Worm (Caenorhabditis elegans) whole organism, L4 larva: Measurements from ENCODE around the gene Y48D7A.1.

Experiments
- F10B5.3 ChIP-seq: sonication (generic microtip); optimal IDR thresholded peaks from 2 replicates; lab custom pipeline; 2016; ENCODE audit warnings: mild to moderate bottlenecking, missing genetic modification characterization, missing compliant biosample characterization
- F44E2.7 ChIP-seq: fragments of 200-800 bp; sonication (Bioruptor generic); IDR thresholded peaks from 2 replicates; pipeline ENCODE4 v2.1.2; 2022; ENCODE audit warnings: missing genetic modification characterization, missing compliant biosample characterization
- aha-1 ChIP-seq: fragments of 150-350 bp; peaks from one replicate; lab custom pipeline; 2014; ENCODE audit warnings: missing biosample characterization, missing genetic modification characterization
- ama-1 ChIP-seq: fragments of 150-350 bp; optimal IDR thresholded peaks from 2 replicates; lab custom pipeline; 2014; ENCODE audit warnings: inconsistent platforms, mixed read lengths
- attf-4 ChIP-seq: sonication (generic microtip); optimal IDR thresholded peaks from 3 replicates; lab custom pipeline; 2017; ENCODE audit warnings: missing biosample characterization, missing genetic modification characterization
- ceh-44 ChIP-seq: fragments of 200-800 bp; sonication (Bioruptor generic); IDR thresholded peaks from 2 replicates; pipeline ENCODE4 v1.3.6; 2022; ENCODE audit warnings: missing genetic modification reagents, missing genetic modification characterization, missing compliant biosample characterization
- ceh-82 ChIP-seq: sonication (generic microtip); optimal IDR thresholded peaks from 2 replicates; lab custom pipeline; 2017; ENCODE audit warnings: missing biosample characterization, missing genetic modification characterization
- ces-1 ChIP-seq: fragments of 150-350 bp; sonication (generic microtip); optimal IDR thresholded peaks from 4 replicates; lab custom pipeline; 2014; ENCODE audit warnings: missing biosample characterization, missing genetic modification reagents, missing genetic modification characterization
- ctbp-1 ChIP-seq: fragments of 200-800 bp; sonication (Bioruptor generic); IDR thresholded peaks from 2 replicates; pipeline ENCODE4 v1.3.6; 2022; ENCODE audit warnings: missing genetic modification reagents, missing genetic modification characterization, missing compliant biosample characterization
- daf-12 ChIP-seq: fragments of 150-350 bp; optimal IDR thresholded peaks from 2 replicates; lab custom pipeline; 2014; ENCODE audit warnings: missing biosample characterization, missing genetic modification reagents, missing genetic modification characterization
- daf-8 ChIP-seq: fragments of 200-800 bp; sonication (Bioruptor generic); IDR thresholded peaks from 2 replicates; pipeline ENCODE4 v1.3.6; 2022; ENCODE audit warnings: missing genetic modification characterization, missing compliant biosample characterization
- dmd-6 ChIP-seq: fragments of 200-800 bp; sonication (Bioruptor generic); IDR thresholded peaks from 2 replicates; pipeline ENCODE4 v1.3.6; 2022; ENCODE audit warnings: missing genetic modification reagents, missing genetic modification characterization, missing compliant biosample characterization
- duxl-1 ChIP-seq: sonication (generic microtip); optimal IDR thresholded peaks from 2 replicates; lab custom pipeline; 2016; ENCODE audit warnings: mild to moderate bottlenecking, missing genetic modification characterization, moderate library complexity, missing compliant biosample characterization; ENCODE audit not compliant: poor library complexity
- fkh-10 ChIP-seq: fragments of 150-350 bp; optimal IDR thresholded peaks from 2 replicates; lab custom pipeline; 2014; ENCODE audit warnings: missing biosample characterization, missing genetic modification reagents, missing genetic modification characterization
- hlh-11 ChIP-seq: fragments of 200-800 bp; sonication (Bioruptor generic); optimal IDR thresholded peaks from 2 replicates; lab custom pipeline; 2018; ENCODE audit warnings: mild to moderate bottlenecking, missing genetic modification characterization, missing compliant biosample characterization
- hlh-30 ChIP-seq: sonication (generic microtip); optimal IDR thresholded peaks from 2 replicates; lab custom pipeline; 2017; ENCODE audit warnings: antibody characterized with exemption, mild to moderate bottlenecking, missing genetic modification characterization, missing compliant biosample characterization; ENCODE audit not compliant: insufficient read depth
- hmg-1.1 ChIP-seq: fragments of 200-800 bp; sonication (Bioruptor generic); IDR thresholded peaks from 2 replicates; pipeline ENCODE4 v1.3.6; 2022; ENCODE audit warnings: missing genetic modification reagents, missing genetic modification characterization, missing compliant biosample characterization
- lin-1 ChIP-seq: fragments of 200-800 bp; sonication (Bioruptor generic); IDR thresholded peaks from 2 replicates; pipeline ENCODE4 v1.3.6; 2022; ENCODE audit warnings: missing genetic modification reagents, missing genetic modification characterization, missing compliant biosample characterization
- lsy-2 ChIP-seq, 2 experiments: fragments of 150-350 bp in 1 of 2; sonication (generic microtip) in 1 of 2; optimal IDR thresholded peaks; 2 replicates each; lab custom pipeline; 2014 to 2017; ENCODE audit warnings: missing biosample characterization in 2 of 2, missing genetic modification characterization in 2 of 2
- mdl-1 ChIP-seq, 2 experiments: fragments of 150-350 bp in 1 of 2; sonication (generic microtip) in 1 of 2; optimal IDR thresholded peaks; 2 replicates each; lab custom pipeline; 2014 to 2017; ENCODE audit warnings: missing biosample characterization in 2 of 2, missing genetic modification characterization in 2 of 2
- mxl-3 ChIP-seq: fragments of 200-800 bp; sonication (Bioruptor generic); optimal IDR thresholded peaks from 2 replicates; lab custom pipeline; 2018; ENCODE audit warnings: mild to moderate bottlenecking, missing genetic modification characterization, missing compliant biosample characterization
- nhr-111 ChIP-seq: fragments of 200-800 bp; sonication (Bioruptor generic); optimal IDR thresholded peaks from 2 replicates; lab custom pipeline; 2018; ENCODE audit warnings: mild to moderate bottlenecking, missing genetic modification characterization, missing compliant biosample characterization
- nhr-25 ChIP-seq: sonication (generic microtip); optimal IDR thresholded peaks from 2 replicates; lab custom pipeline; 2017; ENCODE audit warnings: missing genetic modification characterization, mild to moderate bottlenecking, missing compliant biosample characterization, antibody characterized with exemption, moderate library complexity, borderline replicate concordance; ENCODE audit not compliant: insufficient read depth
- nhr-28 ChIP-seq: fragments of 150-350 bp; optimal IDR thresholded peaks from 2 replicates; lab custom pipeline; 2014; ENCODE audit warnings: missing biosample characterization, missing genetic modification characterization
- nhr-42 ChIP-seq: fragments of 200-800 bp; sonication (Bioruptor generic); IDR thresholded peaks from 2 replicates; pipeline ENCODE4 v1.3.6; 2022; ENCODE audit warnings: missing genetic modification characterization, missing compliant biosample characterization
- nhr-76 ChIP-seq: fragments of 150-350 bp; optimal IDR thresholded peaks from 2 replicates; lab custom pipeline; 2014; ENCODE audit warnings: missing biosample characterization, missing genetic modification characterization
- nhr-77 ChIP-seq: fragments of 150-350 bp; optimal IDR thresholded peaks from 2 replicates; lab custom pipeline; 2014; ENCODE audit warnings: missing biosample characterization, missing genetic modification characterization
- pha-4 ChIP-seq, 2 experiments: fragments of 150-350 bp in 1 of 2; fragments of 200-800 bp in 1 of 2; sonication (Bioruptor generic) in 1 of 2; IDR thresholded peaks in 1 of 2; optimal IDR thresholded peaks in 1 of 2; 2 replicates each; pipeline versions ENCODE4 v1.3.6 to Lab custom; 2014 to 2022; ENCODE audit warnings: missing genetic modification characterization in 2 of 2, missing genetic modification reagents in 2 of 2, missing biosample characterization in 1 of 2, missing compliant biosample characterization in 1 of 2
- php-3 ChIP-seq: fragments of 200-800 bp; sonication (Bioruptor generic); IDR thresholded peaks from 2 replicates; pipeline ENCODE4 v1.3.6; 2022; ENCODE audit warnings: missing genetic modification reagents, missing genetic modification characterization, missing compliant biosample characterization
- pqm-1 ChIP-seq: sonication (generic microtip); optimal IDR thresholded peaks from 2 replicates; lab custom pipeline; 2017; ENCODE audit warnings: missing biosample characterization, missing genetic modification characterization
- sdz-12 ChIP-seq: fragments of 200-800 bp; sonication (Bioruptor generic); optimal IDR thresholded peaks from 2 replicates; lab custom pipeline; 2018; ENCODE audit warnings: mild to moderate bottlenecking, missing genetic modification characterization, missing compliant biosample characterization
- set-16 ChIP-seq: fragments of 200-800 bp; sonication (Bioruptor generic); IDR thresholded peaks from 2 replicates; pipeline ENCODE4 v1.3.6; 2022; ENCODE audit warnings: missing genetic modification reagents, missing genetic modification characterization, missing compliant biosample characterization
- snpc-1.2 ChIP-seq: fragments of 200-800 bp; sonication (Bioruptor generic); IDR thresholded peaks from 2 replicates; pipeline ENCODE4 v1.3.6; 2022; ENCODE audit warnings: missing genetic modification reagents, missing genetic modification characterization, missing compliant biosample characterization
- spr-1 ChIP-seq: sonication (generic microtip); optimal IDR thresholded peaks from 2 replicates; lab custom pipeline; 2016; ENCODE audit warnings: mild to moderate bottlenecking, missing genetic modification characterization, missing compliant biosample characterization
- tra-1 ChIP-seq: fragments of 200-800 bp; sonication (Bioruptor generic); IDR thresholded peaks from 2 replicates; pipeline ENCODE4 v1.3.6; 2022; ENCODE audit warnings: missing genetic modification reagents, missing genetic modification characterization, missing compliant biosample characterization
- unc-62 ChIP-seq, 3 experiments: fragments of 150-350 bp in 1 of 3; sonication (generic microtip); optimal IDR thresholded peaks in 2 of 3; peaks in 1 of 3; 1 replicate in 1 of 3; 2 replicates in 2 of 3; lab custom pipeline; 2014 to 2017; ENCODE audit warnings: missing biosample characterization in 3 of 3, missing genetic modification characterization in 3 of 3, missing genetic modification reagents in 3 of 3, missing genotype in 1 of 3
- zag-1 ChIP-seq: fragments of 150-350 bp; optimal IDR thresholded peaks from 2 replicates; lab custom pipeline; 2014; ENCODE audit warnings: missing biosample characterization, missing genetic modification characterization
- zfp-2 ChIP-seq: sonication (generic microtip); optimal IDR thresholded peaks from 2 replicates; lab custom pipeline; 2016; ENCODE audit warnings: mild to moderate bottlenecking, missing genetic modification characterization, missing compliant biosample characterization
- zip-11 ChIP-seq: fragments of 200-800 bp; sonication (Bioruptor generic); IDR thresholded peaks from 2 replicates; pipeline ENCODE4 v1.3.6; 2022; ENCODE audit warnings: missing genetic modification characterization, missing compliant biosample characterization

Y48D7A.1 gene

DNA sequence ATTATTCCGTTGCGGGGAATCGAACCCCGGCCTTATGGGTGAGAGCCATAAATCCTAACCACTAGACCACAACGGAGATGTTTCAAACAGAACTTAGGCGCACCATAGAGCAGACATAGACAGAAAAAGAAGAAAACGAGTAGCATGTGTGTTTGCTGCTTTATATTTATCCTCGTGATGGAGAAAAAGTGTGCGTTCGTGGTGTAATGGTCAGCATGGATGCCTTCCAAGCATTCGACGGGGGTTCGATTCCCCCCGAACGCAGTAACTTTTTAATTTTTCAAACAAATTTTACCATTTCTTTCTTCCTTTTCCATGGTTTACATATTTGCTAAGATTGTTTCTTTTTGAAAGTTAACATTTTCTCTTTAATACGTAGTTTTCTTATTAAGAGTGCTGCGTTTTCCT is 26.7 kb downstream of the Y48D7A.1 start (continued):
- TF ChIP-seq zag-1 (tag; lab: Kevin White, UChicago) (peak; percentile 78), snpc-1.2 (peak; percentile 96), ceh-82 (tag; lab: Kevin White, UChicago) (no peak), ceh-44 (GFP tag; lab: Robert Waterston, UW) (peak; percentile 97), hlh-30 (tag; lab: Kevin White, UChicago) (peak; percentile 83), mdl-1 (tag; optimal IDR thresholded peaks at IDR 0.05; lab: Kevin White, UChicago) (peak; percentile 34 to 82), nhr-76 (tag; lab: Kevin White, UChicago) (no peak), attf-4 (no peak), lsy-2 (tag; optimal IDR thresholded peaks at IDR 0.05; lab: Kevin White, UChicago) (peak; percentile 67 to 88), nhr-25 (peak; percentile 63), daf-8 (GFP tag; lab: Robert Waterston, UW) (peak; percentile 95), sdz-12 (GFP tag; lab: Kevin White, UChicago) (peak; percentile 99), ama-1 (lab: Kevin White, UChicago) (no peak), nhr-42 (peak; percentile 93), zip-11 (GFP tag; lab: Robert Waterston, UW) (peak; percentile 91), F10B5.3 (peak; percentile 90), spr-1 (peak; percentile 94), pqm-1 (tag; lab: Kevin White, UChicago) (no peak), fkh-10 (peak; percentile 86), nhr-111 (peak; percentile 94), daf-12 (tag; lab: Kevin White, UChicago) (no peak), php-3 (peak; percentile 96), pha-4 (GFP tag; IDR thresholded peaks at IDR 0.05; lab: Robert Waterston, UW) (peak; percentile 98), pha-4 (tag; optimal IDR thresholded peaks at IDR 0.05; lab: Kevin White, UChicago) (peak; percentile 23)

DNA sequence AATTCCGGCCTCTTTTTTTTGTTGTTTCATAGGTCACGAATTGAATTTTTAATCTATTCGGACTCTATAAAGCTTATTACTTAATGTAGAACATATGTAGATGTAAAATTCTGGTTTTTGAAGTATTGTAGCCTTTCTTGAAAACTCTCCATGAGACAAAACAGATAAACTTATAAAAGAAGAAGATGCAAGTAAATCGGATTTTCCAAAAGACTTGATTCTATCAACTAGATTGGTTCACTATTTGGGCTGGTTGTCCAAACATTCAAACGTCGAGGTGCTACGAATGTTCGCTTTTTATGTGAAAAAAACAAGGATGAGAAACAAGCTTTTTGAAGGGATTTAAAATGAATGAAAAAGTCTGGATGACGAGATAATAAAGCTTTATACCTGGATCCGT is 30.7 kb downstream of the Y48D7A.1 start:
- TF ChIP-seq set-16 (GFP tag; lab: Robert Waterston, UW) (no peak), ces-1 (GFP tag; lab: Kevin White, UChicago) (peak; percentile 53), nhr-77 (tag; lab: Kevin White, UChicago) (no peak), fkh-10 (peak; percentile 33), dmd-6 (GFP tag; lab: Robert Waterston, UW) (no peak), nhr-28 (no peak), hlh-11 (no peak)

DNA sequence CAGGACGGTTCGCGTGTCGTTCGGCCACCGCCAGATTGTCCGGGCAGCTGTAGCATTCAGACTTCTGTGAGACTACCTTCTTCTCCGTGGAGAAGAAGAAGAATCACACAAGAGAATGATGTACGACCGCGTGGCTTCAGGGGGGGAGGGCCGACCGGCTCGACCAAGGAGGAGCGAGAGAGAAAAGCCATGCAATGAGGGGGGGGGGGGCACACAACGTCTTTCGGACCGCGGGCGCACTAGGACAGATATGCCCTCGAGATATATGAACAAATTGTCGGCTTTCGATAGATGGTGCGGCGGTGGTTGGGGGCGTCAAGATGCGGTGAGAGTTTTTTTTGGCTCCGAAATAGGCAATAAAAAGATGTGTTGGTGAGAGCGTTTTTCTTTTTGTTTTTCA is 31.3 kb downstream of the Y48D7A.1 start:
- no peak for TF ChIP-seq zfp-2
- peak in 1 of 2 experiments; percentile 14 for TF ChIP-seq unc-62 (GFP tag; optimal IDR thresholded peaks at IDR 0.05 in 1 of 2; lab: Kevin White, UChicago)
- TF ChIP-seq unc-62 (tag; optimal IDR thresholded peaks at IDR 0.05; lab: Kevin White, UChicago), result no peak
- TF ChIP-seq ctbp-1 (GFP tag; lab: Robert Waterston, UW), result 0 out of 2 replicates have a peak, but pooled peaks have one; percentile 36
- peak; percentile 8 for TF ChIP-seq hlh-11
- no peak for TF ChIP-seq lin-1
- TF ChIP-seq ceh-44 (GFP tag; lab: Robert Waterston, UW), result no peak
- TF ChIP-seq set-16 (GFP tag; lab: Robert Waterston, UW), result peak; percentile 83
- peak; percentile 69 for TF ChIP-seq aha-1 (tag; lab: Kevin White, UChicago)
- peak; percentile 22 for TF ChIP-seq hlh-30 (tag; lab: Kevin White, UChicago)
- peak; percentile 28 for TF ChIP-seq mxl-3
- TF ChIP-seq hmg-1.1, result 0 out of 2 replicates have a peak, but pooled peaks have one; percentile 40
- TF ChIP-seq pha-4 (GFP tag; IDR thresholded peaks at IDR 0.05; lab: Robert Waterston, UW), result no peak
- TF ChIP-seq pha-4 (tag; optimal IDR thresholded peaks at IDR 0.05; lab: Kevin White, UChicago), result no peak

DNA sequence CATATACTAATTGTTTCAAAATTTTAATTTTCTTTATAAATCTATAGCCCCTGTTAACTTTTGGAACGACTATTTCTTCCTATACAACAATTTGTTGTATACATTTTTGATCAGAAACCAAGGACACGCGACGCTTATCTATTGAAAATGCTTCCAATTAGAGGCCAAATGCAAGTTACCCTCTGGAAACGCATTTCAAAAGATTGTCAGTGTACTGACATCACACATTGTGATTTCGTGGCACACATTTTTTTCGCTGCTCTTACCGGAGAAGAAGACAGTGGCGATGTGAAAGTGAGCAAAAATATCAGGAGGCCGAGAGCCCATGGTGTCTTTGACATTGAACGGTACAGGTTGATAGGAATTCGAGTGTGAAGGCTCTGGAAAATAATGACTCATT is 36.2 kb downstream of the Y48D7A.1 start, which contains the start of gene cnnm-3:
cnnm-3 (minus strand) TSS at position 382 of the 400 bp plus-strand sequence.
- TF ChIP-seq F44E2.7 (no peak), dmd-6 (GFP tag; lab: Robert Waterston, UW) (peak; percentile 74), duxl-1 (tag; lab: Kevin White, UChicago) (no peak), tra-1 (GFP tag; lab: Robert Waterston, UW) (0 out of 2 replicates have a peak, but pooled peaks have one; percentile 5), hlh-11 (peak; percentile 19)
